Worm (Caenorhabditis elegans): Measurements from ENCODE around the gene amt-2.

- no peak for TF ChIP-seq fos-1 (tag; optimal IDR thresholded peaks at IDR 0.05)
- no peak for TF ChIP-seq ztf-4 (tag; optimal IDR thresholded peaks at IDR 0.05)
- TF ChIP-seq unc-62 (GFP tag; optimal IDR thresholded peaks at IDR 0.05) = no peak
- no peak for TF ChIP-seq nhr-10 (tag; optimal IDR thresholded peaks at IDR 0.05)
- TF ChIP-seq lsy-2 (tag; optimal IDR thresholded peaks at IDR 0.05) = no peak
- no peak for TF ChIP-seq ZK546.5 (tag; optimal IDR thresholded peaks at IDR 0.05)
- no peak for TF ChIP-seq ama-1 (optimal IDR thresholded peaks at IDR 0.05)
- no peak for TF ChIP-seq lin-13 (GFP tag; optimal IDR thresholded peaks at IDR 0.05)
- TF ChIP-seq elt-1 (tag; optimal IDR thresholded peaks at IDR 0.05) = no peak
- TF ChIP-seq ceh-82 (tag; optimal IDR thresholded peaks at IDR 0.05) = no peak
- TF ChIP-seq nhr-6 (tag; optimal IDR thresholded peaks at IDR 0.05) = no peak
- no peak for TF ChIP-seq unc-55 (GFP tag; optimal IDR thresholded peaks at IDR 0.05)
These were observed 36.2 kb downstream of the amt-2 start for ce11 chrIV:13078342-13078741.
